Worm (Caenorhabditis elegans) whole organism, L3 larva: ENCODE data around the gene xpc-1.

Source experiments
- fkh-10 ChIP-seq: sonication (generic microtip); optimal IDR thresholded peaks from 2 replicates; lab custom pipeline; 2017; ENCODE audit warnings: missing biosample characterization, missing genetic modification reagents, missing genetic modification characterization
- unc-39 ChIP-seq: sonication (generic microtip); optimal IDR thresholded peaks from 4 replicates; lab custom pipeline; 2017; ENCODE audit warnings: missing biosample characterization, missing genetic modification characterization
- zag-1 ChIP-seq: fragments of 150-350 bp; optimal IDR thresholded peaks from 2 replicates; lab custom pipeline; 2014; ENCODE audit warnings: missing biosample characterization, missing genetic modification characterization

- no peak for TF ChIP-seq fkh-10
- TF ChIP-seq unc-39 (tag; lab: Kevin White, UChicago): no peak
- TF ChIP-seq zag-1 (tag; lab: Kevin White, UChicago): no peak
Measured at ce11 chrIV:2002290-2002689, 9.4 kb downstream of the xpc-1 start.
